Fruit fly (Drosophila melanogaster) whole organism, embryonic: ENCODE data around the gene Obp99c.

ENCODE experiments used
- Adf1 ChIP-seq: fragments of 200-800 bp; sonication (Bioruptor generic); IDR thresholded peaks from 2 replicates; pipeline ENCODE4 v1.3.6; 2022; ENCODE audit warnings: missing biosample characterization, missing genetic modification characterization
- BtbVII ChIP-seq: fragments of 200-800 bp; sonication (Bioruptor generic); optimal IDR thresholded peaks from 3 replicates; lab custom pipeline; 2017; ENCODE audit warnings: missing biosample characterization, mild to moderate bottlenecking, missing genetic modification characterization
- C15 ChIP-seq: fragments of 200-800 bp; sonication (Bioruptor generic); IDR thresholded peaks from 3 replicates; pipeline ENCODE4 v1.3.6; 2022; ENCODE audit warnings: missing biosample characterization, missing genetic modification characterization
- CG10209 ChIP-seq: fragments of 200-800 bp; sonication (Bioruptor generic); optimal IDR thresholded peaks from 3 replicates; lab custom pipeline; 2017; ENCODE audit warnings: missing biosample characterization, mild to moderate bottlenecking, missing genetic modification characterization, missing genetic modification reagents
- CG10959 ChIP-seq: fragments of 200-800 bp; sonication (Bioruptor generic); IDR thresholded peaks from 2 replicates; pipeline ENCODE4 v1.3.6; 2022; ENCODE audit warnings: missing biosample characterization, missing genetic modification characterization
- CG10979 ChIP-seq: fragments of 200-800 bp; sonication (Bioruptor generic); optimal IDR thresholded peaks from 2 replicates; lab custom pipeline; 2018; ENCODE audit warnings: missing biosample characterization, mild to moderate bottlenecking, missing genetic modification characterization, moderate library complexity
- CG11504 ChIP-seq: fragments of 200-800 bp; sonication (Bioruptor generic); optimal IDR thresholded peaks from 3 replicates; lab custom pipeline; 2019; ENCODE audit warnings: missing biosample characterization, mild to moderate bottlenecking, missing genetic modification characterization, moderate library complexity
- CG11695 ChIP-seq: fragments of 200-800 bp; sonication (Bioruptor generic); IDR thresholded peaks from 3 replicates; pipeline ENCODE4 v1.3.6; 2022; ENCODE audit warnings: missing biosample characterization, missing genetic modification characterization
- CG11723 ChIP-seq: fragments of 200-800 bp; sonication (Bioruptor generic); optimal IDR thresholded peaks from 2 replicates; lab custom pipeline; 2017; ENCODE audit warnings: missing biosample characterization, mild to moderate bottlenecking, missing genetic modification characterization
- CG12104 ChIP-seq: fragments of 200-800 bp; sonication (Bioruptor generic); optimal IDR thresholded peaks from 3 replicates; lab custom pipeline; 2016; ENCODE audit warnings: missing biosample characterization, missing genetic modification characterization
- CG12219 ChIP-seq: fragments of 200-800 bp; sonication (Bioruptor generic); optimal IDR thresholded peaks from 3 replicates; lab custom pipeline; 2018; ENCODE audit warnings: missing biosample characterization, mild to moderate bottlenecking, missing genetic modification characterization
- CG12236 ChIP-seq: fragments of 200-800 bp; sonication (Bioruptor generic); optimal IDR thresholded peaks from 2 replicates; lab custom pipeline; 2016; ENCODE audit warnings: missing biosample characterization, missing genetic modification characterization
- CG13424 ChIP-seq: fragments of 200-800 bp; sonication (Bioruptor generic); optimal IDR thresholded peaks from 2 replicates; lab custom pipeline; 2019; ENCODE audit warnings: missing biosample characterization, mild to moderate bottlenecking, missing genetic modification characterization, moderate library complexity
- CG13624 ChIP-seq: fragments of 200-800 bp; sonication (Bioruptor generic); optimal IDR thresholded peaks from 2 replicates; lab custom pipeline; 2016; ENCODE audit warnings: missing biosample characterization, missing genetic modification characterization
- CG15269 ChIP-seq: fragments of 200-800 bp; sonication (Bioruptor generic); optimal IDR thresholded peaks from 2 replicates; lab custom pipeline; 2018; ENCODE audit warnings: missing biosample characterization, mild to moderate bottlenecking, missing genetic modification characterization, moderate library complexity
- CG15479 ChIP-seq: fragments of 200-800 bp; sonication (Bioruptor generic); optimal IDR thresholded peaks from 3 replicates; lab custom pipeline; 2019; ENCODE audit warnings: missing biosample characterization, mild to moderate bottlenecking, missing genetic modification characterization, moderate library complexity
- CG17359 ChIP-seq: fragments of 200-800 bp; sonication (Bioruptor generic); optimal IDR thresholded peaks from 3 replicates; lab custom pipeline; 2018; ENCODE audit warnings: missing biosample characterization, mild to moderate bottlenecking, missing genetic modification characterization, moderate library complexity
- CG1832 ChIP-seq: fragments of 200-800 bp; sonication (Bioruptor generic); optimal IDR thresholded peaks from 2 replicates; lab custom pipeline; 2017; ENCODE audit warnings: missing biosample characterization, mild to moderate bottlenecking, missing genetic modification characterization, inconsistent platforms
- CG2120 ChIP-seq: fragments of 200-800 bp; sonication (Bioruptor generic); optimal IDR thresholded peaks from 3 replicates; lab custom pipeline; 2016; ENCODE audit warnings: missing biosample characterization, missing genetic modification characterization
- CG2875 ChIP-seq: fragments of 200-800 bp; sonication (Bioruptor generic); optimal IDR thresholded peaks from 2 replicates; lab custom pipeline; 2017; ENCODE audit warnings: missing biosample characterization, mild to moderate bottlenecking, missing genetic modification characterization, missing genetic modification reagents
- CG31388 ChIP-seq: fragments of 200-800 bp; sonication (Bioruptor generic); optimal IDR thresholded peaks from 2 replicates; lab custom pipeline; 2016; ENCODE audit warnings: missing biosample characterization, missing genetic modification characterization
- CG3281 ChIP-seq: fragments of 200-800 bp; sonication (Bioruptor generic); optimal IDR thresholded peaks from 3 replicates; lab custom pipeline; 2017; ENCODE audit warnings: missing biosample characterization, mild to moderate bottlenecking, missing genetic modification characterization
- CG33557 ChIP-seq: fragments of 200-800 bp; sonication (Bioruptor generic); optimal IDR thresholded peaks from 2 replicates; lab custom pipeline; 2019; ENCODE audit warnings: missing biosample characterization, mild to moderate bottlenecking, missing genetic modification characterization, moderate library complexity
- CG5245 ChIP-seq: fragments of 200-800 bp; sonication (Bioruptor generic); optimal IDR thresholded peaks from 3 replicates; lab custom pipeline; 2016; ENCODE audit warnings: missing biosample characterization, missing genetic modification characterization
- CG7372 ChIP-seq: fragments of 200-800 bp; sonication (Bioruptor generic); IDR thresholded peaks from 2 replicates; pipeline ENCODE4 v1.3.6; 2022; ENCODE audit warnings: missing biosample characterization, missing genetic modification characterization
- CG7963 ChIP-seq: fragments of 200-800 bp; sonication (Bioruptor generic); IDR thresholded peaks from 3 replicates; pipeline ENCODE4 v1.3.6; 2022; ENCODE audit warnings: missing biosample characterization, missing genetic modification characterization; ENCODE audit not compliant: partially characterized antibody
- CG9727 ChIP-seq: fragments of 200-800 bp; sonication (Bioruptor generic); optimal IDR thresholded peaks from 3 replicates; lab custom pipeline; 2017; ENCODE audit warnings: missing biosample characterization, mild to moderate bottlenecking, missing genetic modification characterization
- D ChIP-seq, 2 experiments: fragments of 200-800 bp in 1 of 2; fragments of >200 bp in 1 of 2; sonication (Bioruptor generic) in 1 of 2; optimal IDR thresholded peaks; 2 replicates in 1 of 2; 3 replicates in 1 of 2; lab custom pipeline; 2017; ENCODE audit warnings: mild to moderate bottlenecking in 1 of 2, missing biosample characterization in 1 of 2, missing genetic modification characterization in 1 of 2, missing genetic modification reagents in 1 of 2
- Deaf1 ChIP-seq: fragments of 200-800 bp; optimal IDR thresholded peaks from 3 replicates; lab custom pipeline; 2019; ENCODE audit warnings: missing biosample characterization, mild to moderate bottlenecking, missing genetic modification characterization, moderate library complexity
- Elba2 ChIP-seq: fragments of 200-800 bp; sonication (Bioruptor generic); optimal IDR thresholded peaks from 3 replicates; lab custom pipeline; 2016; ENCODE audit warnings: missing biosample characterization, missing genetic modification characterization
- Ets65A ChIP-seq: fragments of 200-800 bp; sonication (Bioruptor generic); peaks from one replicate; lab custom pipeline; 2016; ENCODE audit warnings: missing biosample characterization, missing genetic modification characterization
- Jarid2 ChIP-seq: fragments of 200-800 bp; sonication (Bioruptor generic); optimal IDR thresholded peaks from 3 replicates; lab custom pipeline; 2017; ENCODE audit warnings: mild to moderate bottlenecking, missing biosample characterization, missing genetic modification reagents, missing genetic modification characterization
- Kr ChIP-seq: fragments of 200-800 bp; sonication (Bioruptor generic); optimal IDR thresholded peaks from 2 replicates; lab custom pipeline; 2017; ENCODE audit warnings: missing biosample characterization, mild to moderate bottlenecking, missing genetic modification characterization
- Mad ChIP-seq: fragments of 200-800 bp; sonication (Bioruptor generic); optimal IDR thresholded peaks from 2 replicates; lab custom pipeline; 2016; ENCODE audit warnings: missing biosample characterization, missing genetic modification characterization
- Nf-YC ChIP-seq: fragments of 200-800 bp; optimal IDR thresholded peaks from 3 replicates; lab custom pipeline; 2019; ENCODE audit warnings: missing biosample characterization, mild to moderate bottlenecking, missing genetic modification characterization, moderate library complexity
- Spps ChIP-seq: fragments of 200-800 bp; sonication (Bioruptor generic); optimal IDR thresholded peaks from 2 replicates; lab custom pipeline; 2018; ENCODE audit warnings: missing biosample characterization, mild to moderate bottlenecking, missing genetic modification characterization
- Trl ChIP-seq, 3 experiments: fragments of >200 bp in 2 of 3; fragments of 200-800 bp in 1 of 3; sonication (Bioruptor generic) in 1 of 3; optimal IDR thresholded peaks; 2 replicates in 1 of 3; 3 replicates in 2 of 3; lab custom pipeline; 2016 to 2017; ENCODE audit warnings: missing biosample characterization in 1 of 3, missing genetic modification characterization in 1 of 3
- cg ChIP-seq: fragments of 200-800 bp; sonication (Bioruptor generic); optimal IDR thresholded peaks from 3 replicates; lab custom pipeline; 2019; ENCODE audit warnings: missing biosample characterization, mild to moderate bottlenecking, missing genetic modification characterization, moderate library complexity
- crp ChIP-seq, 2 experiments: fragments of 200-800 bp; sonication (Bioruptor generic); optimal IDR thresholded peaks; 2 replicates in 1 of 2; 3 replicates in 1 of 2; lab custom pipeline; 2017; ENCODE audit warnings: missing biosample characterization in 2 of 2, missing genetic modification characterization in 2 of 2, mild to moderate bottlenecking in 1 of 2, moderate library complexity in 1 of 2
- cwo ChIP-seq: fragments of 200-800 bp; sonication (Bioruptor generic); optimal IDR thresholded peaks from 3 replicates; lab custom pipeline; 2017; ENCODE audit warnings: missing biosample characterization, missing genetic modification characterization, mild to moderate bottlenecking, moderate library complexity, missing genetic modification reagents
- dmrt99B ChIP-seq: fragments of 200-800 bp; sonication (Bioruptor generic); optimal IDR thresholded peaks from 2 replicates; lab custom pipeline; 2018; ENCODE audit warnings: missing biosample characterization, mild to moderate bottlenecking, missing genetic modification characterization, moderate library complexity
- kah ChIP-seq: fragments of 200-800 bp; sonication (Bioruptor generic); optimal IDR thresholded peaks from 2 replicates; lab custom pipeline; 2018; ENCODE audit warnings: missing biosample characterization, mild to moderate bottlenecking, missing genetic modification characterization
- lola ChIP-seq, 3 experiments: fragments of >200 bp in 2 of 3; fragments of 200-800 bp in 1 of 3; sonication (Bioruptor generic) in 1 of 3; optimal IDR thresholded peaks; 2 replicates each; lab custom pipeline; 2017 to 2019; ENCODE audit warnings: missing biosample characterization in 3 of 3, missing genetic modification characterization in 3 of 3, mild to moderate bottlenecking in 1 of 3, moderate library complexity in 1 of 3
- nerfin-1 ChIP-seq: fragments of 200-800 bp; sonication (Bioruptor generic); optimal IDR thresholded peaks from 3 replicates; lab custom pipeline; 2019; ENCODE audit warnings: missing biosample characterization, mild to moderate bottlenecking, missing genetic modification characterization, moderate library complexity
- nmo ChIP-seq: fragments of 200-800 bp; sonication (Bioruptor generic); optimal IDR thresholded peaks from 2 replicates; lab custom pipeline; 2018; ENCODE audit warnings: missing biosample characterization, mild to moderate bottlenecking, missing genetic modification characterization, moderate library complexity
- tap ChIP-seq: fragments of 200-800 bp; optimal IDR thresholded peaks from 3 replicates; lab custom pipeline; 2019; ENCODE audit warnings: missing biosample characterization, mild to moderate bottlenecking, missing genetic modification characterization, moderate library complexity
- tll ChIP-seq, 2 experiments: fragments of 200-800 bp in 1 of 2; fragments of >200 bp in 1 of 2; sonication (Bioruptor generic) in 1 of 2; optimal IDR thresholded peaks; 2 replicates each; lab custom pipeline; 2017 to 2019; ENCODE audit warnings: missing biosample characterization in 2 of 2, missing genetic modification characterization in 2 of 2, mild to moderate bottlenecking in 1 of 2, moderate library complexity in 1 of 2
- usp ChIP-seq: fragments of >200 bp; optimal IDR thresholded peaks from 2 replicates; lab custom pipeline; 2017; ENCODE audit warnings: missing biosample characterization, missing genetic modification characterization
- zen2 ChIP-seq: fragments of 200-800 bp; sonication (Bioruptor generic); IDR thresholded peaks from 3 replicates; pipeline ENCODE4 v1.3.6; 2022; ENCODE audit warnings: missing biosample characterization, missing genetic modification characterization; ENCODE audit not compliant: partially characterized antibody

Gene Obp99c

dm6 chr3R:29690960-29691527 is 1.9 kb upstream of the Obp99c start (continued):
- no peak for TF ChIP-seq CG5245
- TF ChIP-seq zen2, result 0 out of 3 replicates have a peak, but pooled peaks have one; percentile 37
- TF ChIP-seq CG17359, result no peak
- TF ChIP-seq CG10959 (GFP tag; lab: Robert Waterston, UW), result no peak
- peak; percentile 89 for TF ChIP-seq D (optimal IDR thresholded peaks at IDR 0.05; lab: Kevin White, UChicago)
- no peak for TF ChIP-seq D (GFP tag; optimal IDR thresholded peaks at IDR 0.05; lab: Kevin White, UChicago)
- TF ChIP-seq CG31388 (GFP tag; lab: Kevin White, UChicago), result no peak
- no peak for TF ChIP-seq BtbVII (GFP tag; lab: Kevin White, UChicago)
- TF ChIP-seq CG11723, result no peak
- TF ChIP-seq CG12236 (GFP tag; lab: Kevin White, UChicago), result no peak
- peak; percentile 79 for TF ChIP-seq Elba2 (GFP tag; lab: Kevin White, UChicago)
- TF ChIP-seq cg (GFP tag; lab: Kevin White, UChicago), result peak; percentile 78
- TF ChIP-seq Trl (optimal IDR thresholded peaks at IDR 0.05; lab: Kevin White, UChicago), result peak; percentile 67 to 87
- no peak for TF ChIP-seq Trl (GFP tag; optimal IDR thresholded peaks at IDR 0.05; lab: Kevin White, UChicago)
- TF ChIP-seq Deaf1, result peak; percentile 53
- no peak for TF ChIP-seq CG10209 (GFP tag; lab: Kevin White, UChicago)
- TF ChIP-seq CG12104 (GFP tag; lab: Kevin White, UChicago), result no peak
- TF ChIP-seq CG15479, result peak; percentile 39
- TF ChIP-seq CG3281, result no peak
- no peak for TF ChIP-seq cwo
- TF ChIP-seq CG11504 (tag; lab: Kevin White, UChicago), result no peak
- no peak for TF ChIP-seq Ets65A (GFP tag; lab: Kevin White, UChicago)
- TF ChIP-seq C15 (GFP tag; lab: Robert Waterston, UW), result no peak
- no peak for TF ChIP-seq CG10979 (tag; lab: Kevin White, UChicago)
- TF ChIP-seq CG1832 (GFP tag; lab: Kevin White, UChicago), result peak; percentile 93

- TF ChIP-seq CG7372 (GFP tag; lab: Robert Waterston, UW), result no peak
- TF ChIP-seq nerfin-1 (tag; lab: Kevin White, UChicago), result peak; percentile 31
- no peak for TF ChIP-seq Adf1
- no peak for TF ChIP-seq CG7963
- no peak for TF ChIP-seq tll (GFP tag; optimal IDR thresholded peaks at IDR 0.05; lab: Kevin White, UChicago)
- TF ChIP-seq Mad (GFP tag; lab: Kevin White, UChicago), result no peak
- TF ChIP-seq CG13624 (GFP tag; lab: Kevin White, UChicago), result peak; percentile 26
- no peak for TF ChIP-seq crp (GFP tag; optimal IDR thresholded peaks at IDR 0.05; lab: Kevin White, UChicago)
- TF ChIP-seq dmrt99B, result peak; percentile 81
- TF ChIP-seq CG13424, result peak; percentile 58
- peak; percentile 60 for TF ChIP-seq nmo
- peak; percentile 36 for TF ChIP-seq Spps (tag; lab: Kevin White, UChicago)
- no peak for TF ChIP-seq usp (GFP tag; lab: Kevin White, UChicago)
- no peak for TF ChIP-seq kah (GFP tag; lab: Kevin White, UChicago)
- peak; percentile 12 for TF ChIP-seq CG33557 (GFP tag; lab: Kevin White, UChicago)
- peak in 1 of 3 experiments; percentile 56 for TF ChIP-seq lola (GFP tag; optimal IDR thresholded peaks at IDR 0.05; lab: Kevin White, UChicago)
- TF ChIP-seq CG15269, result peak; percentile 37
- peak; percentile 0 for TF ChIP-seq CG2120 (GFP tag; lab: Kevin White, UChicago)
- peak; percentile 32 for TF ChIP-seq tap (tag; lab: Kevin White, UChicago)
- peak; percentile 5 for TF ChIP-seq CG2875
- peak; percentile 33 for TF ChIP-seq CG9727 (GFP tag; lab: Kevin White, UChicago)
- TF ChIP-seq Jarid2 (GFP tag; lab: Kevin White, UChicago), result no peak
- TF ChIP-seq CG12219, result peak; percentile 35
- TF ChIP-seq CG11695 (GFP tag; lab: Robert Waterston, UW), result no peak
- TF ChIP-seq Nf-YC (tag; lab: Kevin White, UChicago), result no peak
- TF ChIP-seq Kr (GFP tag; lab: Kevin White, UChicago), result no peak
Measured at dm6 chr3R:29690539-29690852, 1.4 kb upstream of the Obp99c start.
